Worm (Caenorhabditis elegans): ENCODE data around the gene Y60A3A.8.

- TF ChIP-seq snpc-4 (tag; optimal IDR thresholded peaks at IDR 0.05) (no peak), egl-27 (tag; optimal IDR thresholded peaks at IDR 0.05) (no peak)
Measured at ce11 chrV:19905988-19906387, 43.8 kb upstream of the Y60A3A.8 start.

All from whole organism, L4 larva.